Fruit fly (Drosophila melanogaster) whole organism, embryonic: ENCODE results near the gene CG34409.

ENCODE experiments used
- BEAF-32 ChIP-seq: fragments of 200-800 bp; sonication (Bioruptor generic); optimal IDR thresholded peaks from 3 replicates; lab custom pipeline; 2017; ENCODE audit warnings: missing biosample characterization, missing genetic modification characterization, mild to moderate bottlenecking, moderate library complexity, missing genetic modification reagents
- CG1024 ChIP-seq: fragments of 200-800 bp; sonication (Bioruptor generic); IDR thresholded peaks from 2 replicates; pipeline ENCODE4 v1.3.6; 2022; ENCODE audit warnings: missing biosample characterization, missing genetic modification characterization
- CG12071 ChIP-seq: fragments of 200-800 bp; sonication (Bioruptor generic); optimal IDR thresholded peaks from 3 replicates; lab custom pipeline; 2018; ENCODE audit warnings: missing biosample characterization, mild to moderate bottlenecking, missing genetic modification characterization
- CG13424 ChIP-seq: fragments of 200-800 bp; sonication (Bioruptor generic); optimal IDR thresholded peaks from 2 replicates; lab custom pipeline; 2019; ENCODE audit warnings: missing biosample characterization, mild to moderate bottlenecking, missing genetic modification characterization, moderate library complexity
- CG14667 ChIP-seq: fragments of 200-800 bp; sonication (Bioruptor generic); IDR thresholded peaks from 2 replicates; pipeline ENCODE4 v1.3.6; 2022; ENCODE audit warnings: missing biosample characterization, missing genetic modification characterization
- CG14710 ChIP-seq: fragments of 200-800 bp; sonication (Bioruptor generic); optimal IDR thresholded peaks from 3 replicates; lab custom pipeline; 2019; ENCODE audit warnings: missing biosample characterization, mild to moderate bottlenecking, missing genetic modification characterization, moderate library complexity
- CG15514 ChIP-seq: fragments of 200-800 bp; sonication (Bioruptor generic); optimal IDR thresholded peaks from 3 replicates; lab custom pipeline; 2017; ENCODE audit warnings: missing biosample characterization, missing genetic modification characterization, mild to moderate bottlenecking, moderate library complexity, missing genetic modification reagents
- CG1647 ChIP-seq: fragments of 200-800 bp; sonication (Bioruptor generic); optimal IDR thresholded peaks from 3 replicates; lab custom pipeline; 2016; ENCODE audit warnings: missing biosample characterization, missing genetic modification characterization
- CG16815 ChIP-seq: fragments of 200-800 bp; sonication (Bioruptor generic); optimal IDR thresholded peaks from 3 replicates; lab custom pipeline; 2017; ENCODE audit warnings: missing biosample characterization, mild to moderate bottlenecking, missing genetic modification characterization
- CG17385 ChIP-seq: fragments of 200-800 bp; sonication (Bioruptor generic); optimal IDR thresholded peaks from 3 replicates; lab custom pipeline; 2018; ENCODE audit warnings: missing biosample characterization, mild to moderate bottlenecking, missing genetic modification characterization
- CG17912 ChIP-seq: fragments of 200-800 bp; sonication (Bioruptor generic); optimal IDR thresholded peaks from 2 replicates; lab custom pipeline; 2018; ENCODE audit warnings: missing biosample characterization, mild to moderate bottlenecking, missing genetic modification characterization
- CG18599 ChIP-seq: fragments of 200-800 bp; sonication (Bioruptor generic); optimal IDR thresholded peaks from 3 replicates; lab custom pipeline; 2017; ENCODE audit warnings: missing biosample characterization, missing genetic modification characterization, mild to moderate bottlenecking, moderate library complexity, missing genetic modification reagents
- CG2202 ChIP-seq: fragments of 200-800 bp; sonication (Bioruptor generic); optimal IDR thresholded peaks from 2 replicates; lab custom pipeline; 2018; ENCODE audit warnings: missing biosample characterization, mild to moderate bottlenecking, missing genetic modification characterization
- CG5245 ChIP-seq: fragments of 200-800 bp; sonication (Bioruptor generic); optimal IDR thresholded peaks from 3 replicates; lab custom pipeline; 2016; ENCODE audit warnings: missing biosample characterization, missing genetic modification characterization
- CG8388 ChIP-seq: fragments of 200-800 bp; sonication (Bioruptor generic); optimal IDR thresholded peaks from 2 replicates; lab custom pipeline; 2019; ENCODE audit warnings: missing biosample characterization, mild to moderate bottlenecking, missing genetic modification characterization, moderate library complexity
- CG8478 ChIP-seq: fragments of >200 bp; optimal IDR thresholded peaks from 2 replicates; lab custom pipeline; 2018
- CG9876 ChIP-seq: fragments of 200-800 bp; sonication (Bioruptor generic); optimal IDR thresholded peaks from 2 replicates; lab custom pipeline; 2016; ENCODE audit warnings: missing biosample characterization, missing genetic modification characterization
- CTCF ChIP-seq: fragments of 200-800 bp; sonication (Bioruptor generic); optimal IDR thresholded peaks from 2 replicates; lab custom pipeline; 2017; ENCODE audit warnings: missing biosample characterization, mild to moderate bottlenecking, missing genetic modification characterization, moderate library complexity
- Deaf1 ChIP-seq: fragments of 200-800 bp; optimal IDR thresholded peaks from 3 replicates; lab custom pipeline; 2019; ENCODE audit warnings: missing biosample characterization, mild to moderate bottlenecking, missing genetic modification characterization, moderate library complexity
- Dll ChIP-seq: fragments of 200-800 bp; sonication (Bioruptor generic); IDR thresholded peaks from 4 replicates; pipeline ENCODE4 v1.3.6; 2022; ENCODE audit warnings: missing biosample characterization, missing genetic modification characterization; ENCODE audit not compliant: partially characterized antibody
- Dp ChIP-seq: fragments of 200-800 bp; sonication (Bioruptor generic); optimal IDR thresholded peaks from 2 replicates; lab custom pipeline; 2018; ENCODE audit warnings: missing biosample characterization, mild to moderate bottlenecking, missing genetic modification characterization, moderate library complexity
- ERR ChIP-seq: fragments of 200-800 bp; sonication (Bioruptor generic); optimal IDR thresholded peaks from 2 replicates; lab custom pipeline; 2016; ENCODE audit warnings: missing biosample characterization, missing genetic modification characterization
- NFAT ChIP-seq: fragments of 200-800 bp; sonication (Bioruptor generic); IDR thresholded peaks from 2 replicates; pipeline ENCODE4 v1.3.6; 2022; ENCODE audit warnings: missing biosample characterization, missing genetic modification characterization
- Rx ChIP-seq: fragments of 200-800 bp; sonication (Bioruptor generic); IDR thresholded peaks from 2 replicates; pipeline ENCODE4 v1.3.6; 2022; ENCODE audit warnings: missing biosample characterization, missing genetic modification characterization
- Trl ChIP-seq, 3 experiments: fragments of >200 bp in 2 of 3; fragments of 200-800 bp in 1 of 3; sonication (Bioruptor generic) in 1 of 3; optimal IDR thresholded peaks; 2 replicates in 1 of 3; 3 replicates in 2 of 3; lab custom pipeline; 2016 to 2017; ENCODE audit warnings: missing biosample characterization in 1 of 3, missing genetic modification characterization in 1 of 3
- Vsx1 ChIP-seq: fragments of 200-800 bp; sonication (Bioruptor generic); optimal IDR thresholded peaks from 2 replicates; lab custom pipeline; 2017; ENCODE audit warnings: missing biosample characterization, mild to moderate bottlenecking, missing genetic modification characterization, missing genetic modification reagents
- Xrp1 ChIP-seq: fragments of 200-800 bp; sonication (Bioruptor generic); IDR thresholded peaks from 2 replicates; pipeline ENCODE4 v1.3.6; 2022; ENCODE audit warnings: missing biosample characterization, missing genetic modification characterization
- ab ChIP-seq: fragments of 200-800 bp; sonication (Bioruptor generic); optimal IDR thresholded peaks from 2 replicates; lab custom pipeline; 2016; ENCODE audit warnings: missing biosample characterization, missing genetic modification characterization
- amos ChIP-seq: fragments of 200-800 bp; sonication (Bioruptor generic); IDR thresholded peaks from 2 replicates; pipeline ENCODE4 v1.3.6; 2022; ENCODE audit warnings: missing biosample characterization, missing genetic modification characterization; ENCODE audit not compliant: partially characterized antibody
- ara ChIP-seq: fragments of 200-800 bp; sonication (Bioruptor generic); IDR thresholded peaks from 2 replicates; pipeline ENCODE4 v1.3.6; 2022; ENCODE audit warnings: missing biosample characterization, missing genetic modification characterization
- fd3F ChIP-seq: fragments of 200-800 bp; sonication (Bioruptor generic); optimal IDR thresholded peaks from 2 replicates; lab custom pipeline; 2018; ENCODE audit warnings: missing biosample characterization, mild to moderate bottlenecking, missing genetic modification characterization, moderate library complexity
- fd96Cb ChIP-seq: fragments of 200-800 bp; sonication (Bioruptor generic); optimal IDR thresholded peaks from 2 replicates; lab custom pipeline; 2018; ENCODE audit warnings: missing biosample characterization, mild to moderate bottlenecking, missing genetic modification characterization, moderate library complexity
- gcm2 ChIP-seq: fragments of 200-800 bp; sonication (Bioruptor generic); optimal IDR thresholded peaks from 2 replicates; lab custom pipeline; 2016; ENCODE audit warnings: missing biosample characterization, missing genetic modification characterization
- hth ChIP-seq: fragments of >200 bp; optimal IDR thresholded peaks from 2 replicates; lab custom pipeline; 2017; ENCODE audit warnings: inconsistent platforms
- inv ChIP-seq: fragments of 200-800 bp; sonication (Bioruptor generic); IDR thresholded peaks from 2 replicates; pipeline ENCODE4 v1.3.6; 2022; ENCODE audit warnings: missing biosample characterization, missing genetic modification characterization; ENCODE audit not compliant: partially characterized antibody
- jigr1 ChIP-seq: fragments of 200-800 bp; sonication (Bioruptor generic); IDR thresholded peaks from 3 replicates; pipeline ENCODE4 v1.3.6; 2022; ENCODE audit warnings: missing biosample characterization, missing genetic modification characterization
- lov ChIP-seq, 2 experiments: fragments of 200-800 bp in 1 of 2; fragments of >200 bp in 1 of 2; sonication (Bioruptor generic) in 1 of 2; IDR thresholded peaks in 1 of 2; optimal IDR thresholded peaks in 1 of 2; 2 replicates in 1 of 2; 3 replicates in 1 of 2; pipeline versions ENCODE4 v1.3.6 to Lab custom; 2017 to 2022; ENCODE audit warnings: missing biosample characterization in 1 of 2, missing genetic modification characterization in 1 of 2
- mirr ChIP-seq: fragments of 200-800 bp; sonication (Bioruptor generic); optimal IDR thresholded peaks from 3 replicates; lab custom pipeline; 2018; ENCODE audit warnings: missing biosample characterization, mild to moderate bottlenecking, missing genetic modification characterization
- odd ChIP-seq: fragments of 200-800 bp; sonication (Bioruptor generic); optimal IDR thresholded peaks from 2 replicates; lab custom pipeline; 2017; ENCODE audit warnings: missing biosample characterization, mild to moderate bottlenecking, missing genetic modification characterization
- pita ChIP-seq: fragments of 200-800 bp; sonication (Bioruptor generic); optimal IDR thresholded peaks from 2 replicates; lab custom pipeline; 2017; ENCODE audit warnings: missing biosample characterization, mild to moderate bottlenecking, missing genetic modification characterization
- pum ChIP-seq: fragments of 200-800 bp; sonication (Bioruptor generic); optimal IDR thresholded peaks from 2 replicates; lab custom pipeline; 2016; ENCODE audit warnings: missing biosample characterization, missing genetic modification characterization
- sc ChIP-seq, 3 experiments: fragments of >200 bp in 2 of 3; fragments of 200-800 bp in 1 of 3; sonication (Bioruptor generic) in 1 of 3; optimal IDR thresholded peaks; 2 replicates in 2 of 3; 3 replicates in 1 of 3; lab custom pipeline; 2017; ENCODE audit warnings: mild to moderate bottlenecking in 1 of 3, missing biosample characterization in 1 of 3, missing genetic modification characterization in 1 of 3, missing genetic modification reagents in 1 of 3
- sens ChIP-seq: fragments of 200-800 bp; sonication (Bioruptor generic); peaks from one replicate; lab custom pipeline; 2016; ENCODE audit warnings: missing biosample characterization, missing genetic modification characterization
- sima ChIP-seq: fragments of 200-800 bp; sonication (Bioruptor generic); optimal IDR thresholded peaks from 2 replicates; lab custom pipeline; 2016; ENCODE audit warnings: missing biosample characterization, missing genetic modification characterization
- sna ChIP-seq: fragments of 200-800 bp; sonication (Bioruptor generic); IDR thresholded peaks from 2 replicates; pipeline ENCODE4 v1.3.6; 2022; ENCODE audit warnings: missing biosample characterization, missing genetic modification characterization; ENCODE audit not compliant: partially characterized antibody
- sob ChIP-seq: fragments of 200-800 bp; sonication (Bioruptor generic); IDR thresholded peaks from 2 replicates; pipeline ENCODE4 v1.3.6; 2022; ENCODE audit warnings: missing biosample characterization, missing genetic modification characterization

CG34409 gene

dm6 chr3R:9747900-9748663, 1.9 kb upstream of the CG34409 start (continued):
- no peak for TF ChIP-seq CG13424 (tag; lab: Kevin White, UChicago)

- TF ChIP-seq BEAF-32 (GFP tag; lab: Kevin White, UChicago) (peak; percentile 42), sima (no peak), CG16815 (GFP tag; lab: Kevin White, UChicago) (no peak), gcm2 (GFP tag; lab: Kevin White, UChicago) (no peak), CG5245 (GFP tag; lab: Kevin White, UChicago) (no peak)
- TF ChIP-seq, all 482 proteins: peak for 1
Measured at dm6 chr3R:9747875-9747899, 1.5 kb upstream of the CG34409 start, which contains the start of gene PpD3. TSS of gene PpD3 (plus strand) at chr3R:9747875.

- TF ChIP-seq NFAT (GFP tag; lab: Robert Waterston, UW) (peak; percentile 64), CG8388 (GFP tag; lab: Kevin White, UChicago) (peak; percentile 31), amos (GFP tag; lab: Robert Waterston, UW) (peak; percentile 77), CG1647 (GFP tag; lab: Kevin White, UChicago) (no peak), fd96Cb (tag; lab: Kevin White, UChicago) (peak; percentile 3), hth (no peak), Dp (GFP tag; lab: Kevin White, UChicago) (no peak), CG8478 (no peak), CG18599 (GFP tag; lab: Kevin White, UChicago) (no peak), CTCF (no peak), jigr1 (GFP tag; lab: Robert Waterston, UW) (no peak), ara (GFP tag; lab: Robert Waterston, UW) (no peak), Trl (optimal IDR thresholded peaks at IDR 0.05; lab: Kevin White, UChicago) (no peak), Trl (GFP tag; optimal IDR thresholded peaks at IDR 0.05; lab: Kevin White, UChicago) (peak; percentile 52), Dll (GFP tag; lab: Robert Waterston, UW) (peak; percentile 99), sens (GFP tag; lab: Kevin White, UChicago) (peak; percentile 90), Deaf1 (tag; lab: Kevin White, UChicago) (no peak), pita (GFP tag; lab: Kevin White, UChicago) (no peak), mirr (GFP tag; lab: Kevin White, UChicago) (no peak), odd (GFP tag; lab: Kevin White, UChicago) (no peak), lov (optimal IDR thresholded peaks at IDR 0.05; lab: Kevin White, UChicago) (no peak), lov (GFP tag; IDR thresholded peaks at IDR 0.05; lab: Robert Waterston, UW) (no peak), ERR (GFP tag; lab: Kevin White, UChicago) (peak; percentile 29), CG15514 (GFP tag; lab: Kevin White, UChicago) (peak; percentile 61), Vsx1 (GFP tag; lab: Kevin White, UChicago) (no peak), ab (GFP tag; lab: Kevin White, UChicago) (no peak), CG1024 (GFP tag; lab: Robert Waterston, UW) (no peak), inv (GFP tag; lab: Robert Waterston, UW) (peak; percentile 81), CG9876 (GFP tag; lab: Kevin White, UChicago) (no peak), CG17385 (GFP tag; lab: Kevin White, UChicago) (peak; percentile 56), CG12071 (GFP tag; lab: Kevin White, UChicago) (no peak), BEAF-32 (GFP tag; lab: Kevin White, UChicago) (peak; percentile 89), pum (peak; percentile 16), CG2202 (no peak), CG14710 (peak; percentile 48), sob (GFP tag; lab: Robert Waterston, UW) (peak; percentile 60), Rx (no peak), CG14667 (GFP tag; lab: Robert Waterston, UW) (no peak), fd3F (GFP tag; lab: Kevin White, UChicago) (no peak), sc (optimal IDR thresholded peaks at IDR 0.05; lab: Kevin White, UChicago) (no peak), sc (GFP tag; optimal IDR thresholded peaks at IDR 0.05; lab: Kevin White, UChicago) (no peak), Xrp1 (peak; percentile 56), sna (GFP tag; lab: Robert Waterston, UW) (peak; percentile 96), CG17912 (GFP tag; lab: Kevin White, UChicago) (no peak)
Measured at dm6 chr3R:9747272-9747874, 1.2 kb upstream of the CG34409 start, which contains the start of gene CG12948. TSS of gene CG12948 (minus strand) at chr3R:9747744.
